Fruit fly (Drosophila melanogaster): ENCODE results near the gene CG15715.

The CG15715 gene

DNA sequence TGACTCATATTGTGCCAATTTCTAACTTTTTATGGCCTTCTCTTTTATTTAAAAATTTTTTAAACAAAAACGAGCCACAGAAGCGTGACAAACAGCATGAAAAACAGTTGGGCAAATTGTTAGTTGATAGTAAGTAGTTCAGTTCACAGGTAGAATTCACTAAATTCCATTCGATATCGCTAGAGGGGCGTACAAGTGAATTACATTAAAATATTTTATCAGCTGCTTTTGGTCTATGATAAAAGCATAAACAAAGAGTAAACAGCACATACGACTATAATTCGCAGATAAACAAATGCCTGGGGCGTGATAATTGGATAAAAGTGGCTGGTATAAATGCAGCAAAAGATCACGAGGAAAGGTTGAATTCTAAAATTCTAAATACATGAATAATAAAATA is 23.3 kb downstream of the CG15715 start (continued):
- TF ChIP-seq yki (optimal IDR thresholded peaks at IDR 0.05) (no peak), CG11456 (GFP tag; IDR thresholded peaks at IDR 0.05) (no peak), chinmo (GFP tag; IDR thresholded peaks at IDR 0.05; ENCODE audit: partially characterized antibody) (no peak), CG10267 (tag; optimal IDR thresholded peaks at IDR 0.05) (no peak), Eip74EF (GFP tag; optimal IDR thresholded peaks at IDR 0.05) (no peak), lov (optimal IDR thresholded peaks at IDR 0.05) (no peak), lov (GFP tag; IDR thresholded peaks at IDR 0.05) (no peak), Dbx (GFP tag; IDR thresholded peaks at IDR 0.05) (no peak; the same call in 2 of the 3 replicates), CG17328 (GFP tag; IDR thresholded peaks at IDR 0.05) (no peak), ara (GFP tag; IDR thresholded peaks at IDR 0.05) (no peak), CG1602 (GFP tag; optimal IDR thresholded peaks at IDR 0.05) (no peak), fu2 (GFP tag; optimal IDR thresholded peaks at IDR 0.05) (no peak), CG1603 (tag; optimal IDR thresholded peaks at IDR 0.05) (no peak), sr (GFP tag; IDR thresholded peaks at IDR 0.05) (no peak), crol (GFP tag; IDR thresholded peaks at IDR 0.05) (no peak), pzg (GFP tag; optimal IDR thresholded peaks at IDR 0.05) (no peak), dan (GFP tag; IDR thresholded peaks at IDR 0.05) (no peak), CG8359 (GFP tag; optimal IDR thresholded peaks at IDR 0.05; ENCODE audit: borderline replicate concordance) (no peak), nerfin-1 (tag; optimal IDR thresholded peaks at IDR 0.05) (no peak), seq (GFP tag; IDR thresholded peaks at IDR 0.05) (no peak), tup (GFP tag; optimal IDR thresholded peaks at IDR 0.05) (no peak), CG2199 (GFP tag; IDR thresholded peaks at IDR 0.05) (no peak), CG18619 (GFP tag; optimal IDR thresholded peaks at IDR 0.05) (peak; percentile 0), CG31388 (GFP tag; optimal IDR thresholded peaks at IDR 0.05) (no peak), pros (GFP tag; optimal IDR thresholded peaks at IDR 0.05) (no peak), CG6689 (GFP tag; IDR thresholded peaks at IDR 0.05) (no peak), CG11398 (GFP tag; optimal IDR thresholded peaks at IDR 0.05) (no peak), CG3838 (GFP tag; optimal IDR thresholded peaks at IDR 0.05) (no peak), ind (GFP tag; optimal IDR thresholded peaks at IDR 0.05) (no peak), CG32767 (GFP tag; IDR thresholded peaks at IDR 0.05) (no peak), trem (tag; optimal IDR thresholded peaks at IDR 0.05) (no peak), CG10147 (GFP tag; optimal IDR thresholded peaks at IDR 0.05) (no peak), Med (GFP tag) (peak; percentile 71), CG7271 (tag; optimal IDR thresholded peaks at IDR 0.05) (no peak), lola (GFP tag; optimal IDR thresholded peaks at IDR 0.05) (no peak), fd3F (GFP tag; optimal IDR thresholded peaks at IDR 0.05) (peak; percentile 21), CG2120 (GFP tag; optimal IDR thresholded peaks at IDR 0.05) (no peak), sug (tag; optimal IDR thresholded peaks at IDR 0.05) (peak; percentile 45), CG2202 (tag; optimal IDR thresholded peaks at IDR 0.05) (no peak), Opbp (GFP tag; IDR thresholded peaks at IDR 0.05; ENCODE audit: partially characterized antibody) (no peak), CG2712 (tag; optimal IDR thresholded peaks at IDR 0.05) (no peak), Hr51 (GFP tag; optimal IDR thresholded peaks at IDR 0.05) (no peak), CG10209 (GFP tag; optimal IDR thresholded peaks at IDR 0.05) (no peak), aop (GFP tag; IDR thresholded peaks at IDR 0.05) (no peak), sqz (GFP tag; optimal IDR thresholded peaks at IDR 0.05) (no peak), esg (GFP tag; conservative IDR thresholded peaks at IDR 0.05) (no peak), crp (GFP tag; optimal IDR thresholded peaks at IDR 0.05) (no peak), CG9727 (GFP tag; optimal IDR thresholded peaks at IDR 0.05) (no peak), Chrac-16 (GFP tag; optimal IDR thresholded peaks at IDR 0.05) (no peak), dm (GFP tag; optimal IDR thresholded peaks at IDR 0.05) (no peak), Dek (tag; optimal IDR thresholded peaks at IDR 0.05) (no peak), CG12744 (GFP tag; optimal IDR thresholded peaks at IDR 0.05) (no peak)

Measured in whole organism, embryonic.